Fruit fly (Drosophila melanogaster) whole organism, embryonic: Measurements from ENCODE around the gene CG15880.

ENCODE experiments used
- Aef1 ChIP-seq: fragments of 200-800 bp; sonication (Bioruptor generic); IDR thresholded peaks from 3 replicates; pipeline ENCODE4 v1.3.6; 2022; ENCODE audit warnings: missing biosample characterization, missing genetic modification characterization
- BtbVII ChIP-seq: fragments of 200-800 bp; sonication (Bioruptor generic); optimal IDR thresholded peaks from 3 replicates; lab custom pipeline; 2017; ENCODE audit warnings: missing biosample characterization, mild to moderate bottlenecking, missing genetic modification characterization
- CG10431 ChIP-seq: fragments of 200-800 bp; sonication (Bioruptor generic); optimal IDR thresholded peaks from 3 replicates; lab custom pipeline; 2018; ENCODE audit warnings: missing biosample characterization, mild to moderate bottlenecking, missing genetic modification characterization
- CG10462 ChIP-seq: fragments of 200-800 bp; sonication (Bioruptor generic); optimal IDR thresholded peaks from 2 replicates; lab custom pipeline; 2016; ENCODE audit warnings: missing biosample characterization, missing genetic modification characterization
- CG12391 ChIP-seq: fragments of 200-800 bp; sonication (Bioruptor generic); optimal IDR thresholded peaks from 3 replicates; lab custom pipeline; 2018; ENCODE audit warnings: missing biosample characterization, mild to moderate bottlenecking, missing genetic modification characterization, moderate library complexity
- CG13775 ChIP-seq: fragments of 200-800 bp; sonication (Bioruptor generic); optimal IDR thresholded peaks from 3 replicates; lab custom pipeline; 2017; ENCODE audit warnings: missing biosample characterization, mild to moderate bottlenecking, missing genetic modification characterization
- CG15696 ChIP-seq: fragments of 200-800 bp; sonication (Bioruptor generic); optimal IDR thresholded peaks from 2 replicates; lab custom pipeline; 2019; ENCODE audit warnings: missing biosample characterization, mild to moderate bottlenecking, missing genetic modification characterization, moderate library complexity
- CG1602 ChIP-seq: fragments of 200-800 bp; sonication (Bioruptor generic); optimal IDR thresholded peaks from 3 replicates; lab custom pipeline; 2016; ENCODE audit warnings: missing biosample characterization, missing genetic modification characterization
- CG18476 ChIP-seq: fragments of 200-800 bp; sonication (Bioruptor generic); optimal IDR thresholded peaks from 2 replicates; lab custom pipeline; 2016; ENCODE audit warnings: missing biosample characterization, mild to moderate bottlenecking, missing genetic modification characterization
- CG3407 ChIP-seq: fragments of 200-800 bp; sonication (Bioruptor generic); optimal IDR thresholded peaks from 2 replicates; lab custom pipeline; 2018; ENCODE audit warnings: missing biosample characterization, mild to moderate bottlenecking, missing genetic modification characterization
- CG4282 ChIP-seq: fragments of 200-800 bp; sonication (Bioruptor generic); optimal IDR thresholded peaks from 2 replicates; lab custom pipeline; 2016; ENCODE audit warnings: missing biosample characterization, missing genetic modification characterization
- CG4328 ChIP-seq: fragments of 200-800 bp; sonication (Bioruptor generic); optimal IDR thresholded peaks from 3 replicates; lab custom pipeline; 2017; ENCODE audit warnings: missing biosample characterization, missing genetic modification reagents, missing genetic modification characterization
- CG4820 ChIP-seq: fragments of 200-800 bp; sonication (Bioruptor generic); optimal IDR thresholded peaks from 3 replicates; lab custom pipeline; 2016; ENCODE audit warnings: missing biosample characterization, missing genetic modification characterization
- CG4854 ChIP-seq: fragments of 200-800 bp; sonication (Bioruptor generic); optimal IDR thresholded peaks from 2 replicates; lab custom pipeline; 2016; ENCODE audit warnings: missing biosample characterization, missing genetic modification characterization, inconsistent platforms
- CG6254 ChIP-seq: fragments of 200-800 bp; sonication (Bioruptor generic); optimal IDR thresholded peaks from 3 replicates; lab custom pipeline; 2017; ENCODE audit warnings: mild to moderate bottlenecking, missing biosample characterization, missing genetic modification reagents, missing genetic modification characterization
- CG7987 ChIP-seq: fragments of 200-800 bp; sonication (Bioruptor generic); optimal IDR thresholded peaks from 2 replicates; lab custom pipeline; 2018; ENCODE audit warnings: missing biosample characterization, mild to moderate bottlenecking, missing genetic modification characterization, moderate library complexity
- ERR ChIP-seq: fragments of 200-800 bp; sonication (Bioruptor generic); optimal IDR thresholded peaks from 2 replicates; lab custom pipeline; 2016; ENCODE audit warnings: missing biosample characterization, missing genetic modification characterization
- Ets65A ChIP-seq: fragments of 200-800 bp; sonication (Bioruptor generic); peaks from one replicate; lab custom pipeline; 2016; ENCODE audit warnings: missing biosample characterization, missing genetic modification characterization
- HLH3B ChIP-seq: fragments of 200-800 bp; sonication (Bioruptor generic); IDR thresholded peaks from 2 replicates; pipeline ENCODE4 v1.3.6; 2022; ENCODE audit warnings: missing biosample characterization, missing genetic modification characterization
- Hey ChIP-seq: fragments of 200-800 bp; sonication (Bioruptor generic); optimal IDR thresholded peaks from 3 replicates; lab custom pipeline; 2018; ENCODE audit warnings: missing biosample characterization, mild to moderate bottlenecking, missing genetic modification characterization
- Jarid2 ChIP-seq: fragments of 200-800 bp; sonication (Bioruptor generic); optimal IDR thresholded peaks from 3 replicates; lab custom pipeline; 2017; ENCODE audit warnings: mild to moderate bottlenecking, missing biosample characterization, missing genetic modification reagents, missing genetic modification characterization
- Lhr ChIP-seq: fragments of 200-800 bp; sonication (Bioruptor generic); optimal IDR thresholded peaks from 3 replicates; lab custom pipeline; 2017; ENCODE audit warnings: mild to moderate bottlenecking, missing biosample characterization, missing genetic modification reagents, missing genetic modification characterization
- Med ChIP-seq: fragments of 200-800 bp; sonication (Bioruptor generic); peaks from one replicate; lab custom pipeline; 2016; ENCODE audit warnings: missing biosample characterization, missing genetic modification characterization, mild to moderate bottlenecking, inconsistent platforms, moderate library complexity
- Pdp1 ChIP-seq, 2 experiments: fragments of 200-800 bp; sonication (Bioruptor generic); optimal IDR thresholded peaks; 3 replicates each; lab custom pipeline; 2016; ENCODE audit warnings: missing biosample characterization in 2 of 2, missing genetic modification characterization in 2 of 2, mild to moderate bottlenecking in 1 of 2, moderate library complexity in 1 of 2
- Ssrp ChIP-seq: fragments of 200-800 bp; sonication (Bioruptor generic); optimal IDR thresholded peaks from 2 replicates; lab custom pipeline; 2018; ENCODE audit warnings: missing biosample characterization, mild to moderate bottlenecking, missing genetic modification characterization, moderate library complexity
- cg ChIP-seq: fragments of 200-800 bp; sonication (Bioruptor generic); optimal IDR thresholded peaks from 3 replicates; lab custom pipeline; 2019; ENCODE audit warnings: missing biosample characterization, mild to moderate bottlenecking, missing genetic modification characterization, moderate library complexity
- dm ChIP-seq: fragments of 200-800 bp; sonication (Bioruptor generic); optimal IDR thresholded peaks from 3 replicates; lab custom pipeline; 2016; ENCODE audit warnings: missing biosample characterization, missing genetic modification characterization
- ewg ChIP-seq: fragments of 200-800 bp; sonication (Bioruptor generic); optimal IDR thresholded peaks from 3 replicates; lab custom pipeline; 2017; ENCODE audit warnings: mild to moderate bottlenecking, missing biosample characterization, missing genetic modification reagents, missing genetic modification characterization
- exex ChIP-seq: fragments of 200-800 bp; sonication (Bioruptor generic); optimal IDR thresholded peaks from 4 replicates; lab custom pipeline; 2018; ENCODE audit warnings: missing biosample characterization, mild to moderate bottlenecking, missing genetic modification characterization, moderate library complexity
- gem ChIP-seq: fragments of 200-800 bp; sonication (Bioruptor generic); optimal IDR thresholded peaks from 2 replicates; lab custom pipeline; 2019; ENCODE audit warnings: missing biosample characterization, mild to moderate bottlenecking, missing genetic modification characterization, moderate library complexity
- hkb ChIP-seq, 2 experiments: fragments of 200-800 bp in 1 of 2; fragments of >200 bp in 1 of 2; sonication (Bioruptor generic) in 1 of 2; IDR thresholded peaks in 1 of 2; optimal IDR thresholded peaks in 1 of 2; 2 replicates each; pipeline versions ENCODE4 v1.3.6 to Lab custom; 2017 to 2022; ENCODE audit warnings: missing biosample characterization in 1 of 2, missing genetic modification characterization in 1 of 2
- ind ChIP-seq: fragments of 200-800 bp; sonication (Bioruptor generic); optimal IDR thresholded peaks from 3 replicates; lab custom pipeline; 2016; ENCODE audit warnings: missing biosample characterization, missing genetic modification characterization
- jigr1 ChIP-seq: fragments of 200-800 bp; sonication (Bioruptor generic); IDR thresholded peaks from 3 replicates; pipeline ENCODE4 v1.3.6; 2022; ENCODE audit warnings: missing biosample characterization, missing genetic modification characterization
- klu ChIP-seq: fragments of 200-800 bp; sonication (Bioruptor generic); IDR thresholded peaks from 2 replicates; pipeline ENCODE4 v1.3.6; 2022; ENCODE audit warnings: missing biosample characterization, missing genetic modification characterization
- lilli ChIP-seq: fragments of 200-800 bp; sonication (Bioruptor generic); optimal IDR thresholded peaks from 3 replicates; lab custom pipeline; 2016; ENCODE audit warnings: missing biosample characterization, missing genetic modification characterization
- lola ChIP-seq, 3 experiments: fragments of >200 bp in 2 of 3; fragments of 200-800 bp in 1 of 3; sonication (Bioruptor generic) in 1 of 3; optimal IDR thresholded peaks; 2 replicates each; lab custom pipeline; 2017 to 2019; ENCODE audit warnings: missing biosample characterization in 3 of 3, missing genetic modification characterization in 3 of 3, mild to moderate bottlenecking in 1 of 3, moderate library complexity in 1 of 3
- nmo ChIP-seq: fragments of 200-800 bp; sonication (Bioruptor generic); optimal IDR thresholded peaks from 2 replicates; lab custom pipeline; 2018; ENCODE audit warnings: missing biosample characterization, mild to moderate bottlenecking, missing genetic modification characterization, moderate library complexity
- oc ChIP-seq: fragments of 200-800 bp; sonication (Bioruptor generic); optimal IDR thresholded peaks from 2 replicates; lab custom pipeline; 2018; ENCODE audit warnings: missing biosample characterization, mild to moderate bottlenecking, missing genetic modification characterization, moderate library complexity
- prd ChIP-seq, 3 experiments: fragments of >200 bp in 2 of 3; fragments of 200-800 bp in 1 of 3; sonication (Bioruptor generic) in 1 of 3; optimal IDR thresholded peaks in 2 of 3; IDR thresholded peaks in 1 of 3; 2 replicates in 2 of 3; 3 replicates in 1 of 3; pipeline versions ENCODE4 v1.3.6 to Lab custom; 2017 to 2022; ENCODE audit warnings: missing biosample characterization in 1 of 3, missing genetic modification characterization in 1 of 3
- run ChIP-seq: fragments of 200-800 bp; sonication (Bioruptor generic); optimal IDR thresholded peaks from 3 replicates; lab custom pipeline; 2018; ENCODE audit warnings: missing biosample characterization, mild to moderate bottlenecking, missing genetic modification characterization
- sc ChIP-seq, 3 experiments: fragments of >200 bp in 2 of 3; fragments of 200-800 bp in 1 of 3; sonication (Bioruptor generic) in 1 of 3; optimal IDR thresholded peaks; 2 replicates in 2 of 3; 3 replicates in 1 of 3; lab custom pipeline; 2017; ENCODE audit warnings: mild to moderate bottlenecking in 1 of 3, missing biosample characterization in 1 of 3, missing genetic modification characterization in 1 of 3, missing genetic modification reagents in 1 of 3
- sens ChIP-seq: fragments of 200-800 bp; sonication (Bioruptor generic); peaks from one replicate; lab custom pipeline; 2016; ENCODE audit warnings: missing biosample characterization, missing genetic modification characterization
- slbo ChIP-seq: fragments of 200-800 bp; sonication (Bioruptor generic); IDR thresholded peaks from 2 replicates; pipeline ENCODE4 v1.3.6; 2022; ENCODE audit warnings: missing biosample characterization, missing genetic modification characterization
- tap ChIP-seq: fragments of 200-800 bp; optimal IDR thresholded peaks from 3 replicates; lab custom pipeline; 2019; ENCODE audit warnings: missing biosample characterization, mild to moderate bottlenecking, missing genetic modification characterization, moderate library complexity
- unpg ChIP-seq: fragments of 200-800 bp; sonication (Bioruptor generic); optimal IDR thresholded peaks from 3 replicates; lab custom pipeline; 2018; ENCODE audit warnings: missing biosample characterization, mild to moderate bottlenecking, missing genetic modification characterization, moderate library complexity
- zfh1 ChIP-seq: fragments of 200-800 bp; sonication (Bioruptor generic); IDR thresholded peaks from 3 replicates; pipeline ENCODE4 v1.3.6; 2022; ENCODE audit warnings: missing biosample characterization, missing genetic modification characterization

Gene CG15880

DNA sequence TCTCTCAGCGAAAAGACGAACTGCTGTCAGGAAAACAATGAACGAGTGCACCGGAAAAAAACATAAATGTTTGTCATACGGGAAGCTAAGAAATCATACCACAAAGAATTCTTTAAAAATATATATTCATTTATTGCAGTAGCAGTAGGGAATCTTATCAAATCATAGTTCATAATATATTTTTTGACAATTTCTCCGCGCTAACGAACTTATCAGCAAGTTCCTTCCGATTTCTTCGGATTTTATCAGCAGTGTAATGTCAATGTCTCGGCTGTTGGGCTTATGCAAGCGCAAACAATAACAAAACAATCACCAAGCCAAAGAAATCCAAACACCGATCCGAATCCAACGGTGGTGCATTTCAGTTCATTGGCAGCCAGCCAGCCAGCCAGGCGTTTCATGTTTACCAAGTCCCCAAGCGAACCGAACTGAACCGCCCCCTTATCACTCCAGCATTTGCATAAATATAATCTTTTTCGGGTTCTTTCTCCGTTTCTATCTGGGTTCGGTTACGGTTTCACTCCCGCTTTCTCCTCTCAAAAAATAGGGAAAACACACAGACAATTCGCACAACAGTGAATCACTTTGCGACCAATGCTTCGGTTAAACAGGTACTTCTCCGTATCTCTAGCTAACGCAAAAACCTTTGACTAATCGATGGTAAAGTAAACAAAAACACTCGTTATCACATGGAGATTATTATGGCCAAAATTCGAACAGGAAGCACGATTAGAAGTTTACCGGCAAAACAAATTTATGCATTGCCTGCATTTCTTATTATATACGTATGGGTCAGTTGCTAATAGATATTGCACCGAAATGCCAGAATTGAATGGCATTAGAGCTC lies 10.0 kb upstream of the CG15880 start (continued):
- TF ChIP-seq sens (GFP tag; lab: Kevin White, UChicago), result peak; percentile 94
- peak; percentile 74 for TF ChIP-seq CG12391
- TF ChIP-seq Jarid2 (GFP tag; lab: Kevin White, UChicago), result no peak
- TF ChIP-seq Aef1 (GFP tag; lab: Robert Waterston, UW), result no peak
- peak; percentile 32 for TF ChIP-seq CG10462 (GFP tag; lab: Kevin White, UChicago)
- TF ChIP-seq dm (GFP tag; lab: Kevin White, UChicago), result no peak
- TF ChIP-seq run (tag; lab: Kevin White, UChicago), result no peak
- TF ChIP-seq tap (tag; lab: Kevin White, UChicago), result peak; percentile 44
- TF ChIP-seq CG1602 (GFP tag; lab: Kevin White, UChicago), result peak; percentile 49
- TF ChIP-seq CG13775 (GFP tag; lab: Kevin White, UChicago), result peak; percentile 10
- TF ChIP-seq slbo (GFP tag; lab: Robert Waterston, UW), result no peak
- no peak for TF ChIP-seq CG4282 (GFP tag; lab: Kevin White, UChicago)
- TF ChIP-seq jigr1, result no peak
- TF ChIP-seq zfh1 (GFP tag; lab: Robert Waterston, UW), result peak; percentile 13; the same call in 1 of the 3 replicates
- peak; percentile 42 for TF ChIP-seq unpg (GFP tag; lab: Kevin White, UChicago)
- no peak for TF ChIP-seq CG7987
- TF ChIP-seq Pdp1 (GFP tag; optimal IDR thresholded peaks at IDR 0.05; lab: Kevin White, UChicago), result peak in 1 of 2 experiments; percentile 87
- peak; percentile 36 for TF ChIP-seq Lhr
- TF ChIP-seq CG18476 (GFP tag; lab: Kevin White, UChicago), result no peak
- peak; percentile 61 for TF ChIP-seq exex (tag; lab: Kevin White, UChicago)
- TF ChIP-seq Med (GFP tag; lab: Kevin White, UChicago), result peak; percentile 74
- peak in 1 of 3 experiments; percentile 41 for TF ChIP-seq lola (GFP tag; optimal IDR thresholded peaks at IDR 0.05; lab: Kevin White, UChicago)
- TF ChIP-seq prd (optimal IDR thresholded peaks at IDR 0.05; lab: Kevin White, UChicago), result no peak
- TF ChIP-seq prd (GFP tag; IDR thresholded peaks at IDR 0.05; lab: Robert Waterston, UW), result peak; percentile 21; the same call in 1 of the 3 replicates
- TF ChIP-seq CG4328, result peak; percentile 5
- TF ChIP-seq Ets65A (GFP tag; lab: Kevin White, UChicago), result no peak
- TF ChIP-seq nmo (GFP tag; lab: Kevin White, UChicago), result peak; percentile 48
- no peak for TF ChIP-seq ERR
- TF ChIP-seq ewg (GFP tag; lab: Kevin White, UChicago), result peak; percentile 46
- no peak for TF ChIP-seq CG4820 (GFP tag; lab: Kevin White, UChicago)
- peak; percentile 10 for TF ChIP-seq CG4854 (GFP tag; lab: Kevin White, UChicago)
- TF ChIP-seq ind (GFP tag; lab: Kevin White, UChicago), result no peak
- TF ChIP-seq sc (optimal IDR thresholded peaks at IDR 0.05; lab: Kevin White, UChicago), result no peak
- TF ChIP-seq sc (GFP tag; optimal IDR thresholded peaks at IDR 0.05; lab: Kevin White, UChicago), result peak; percentile 69
- TF ChIP-seq hkb (optimal IDR thresholded peaks at IDR 0.05; lab: Kevin White, UChicago), result no peak
- peak; percentile 50; the same call in 1 of the 2 replicates for TF ChIP-seq hkb (GFP tag; IDR thresholded peaks at IDR 0.05; lab: Robert Waterston, UW)
- no peak for TF ChIP-seq BtbVII (GFP tag; lab: Kevin White, UChicago)
- peak; percentile 48 for TF ChIP-seq Ssrp (tag; lab: Kevin White, UChicago)
- no peak for TF ChIP-seq cg
- 0 out of 2 replicates have a peak, but pooled peaks have one; percentile 22 for TF ChIP-seq HLH3B (GFP tag; lab: Robert Waterston, UW)
- TF ChIP-seq CG3407 (GFP tag; lab: Kevin White, UChicago), result peak; percentile 57
- TF ChIP-seq lilli, result no peak
- peak; percentile 84 for TF ChIP-seq gem
- TF ChIP-seq Hey (tag; lab: Kevin White, UChicago), result no peak
- no peak for TF ChIP-seq klu (GFP tag; lab: Robert Waterston, UW)
- TF ChIP-seq CG6254 (GFP tag; lab: Kevin White, UChicago), result no peak
- TF ChIP-seq CG10431 (GFP tag; lab: Kevin White, UChicago), result peak; percentile 24
- TF ChIP-seq CG15696, result peak; percentile 19
- peak; percentile 57 for TF ChIP-seq oc (tag; lab: Kevin White, UChicago)
